Worm (Caenorhabditis elegans) whole organism, L4/young adult: ENCODE measurements around the gene K10C2.2.

Source experiments
- W03F9.2 ChIP-seq: fragments of 150-350 bp; optimal IDR thresholded peaks from 2 replicates; lab custom pipeline; 2014; ENCODE audit warnings: missing biosample characterization, missing genetic modification characterization
- dao-5 ChIP-seq: sonication (generic microtip); optimal IDR thresholded peaks from 2 replicates; lab custom pipeline; 2016; ENCODE audit warnings: missing genotype, missing genetic modification characterization, moderate library complexity, missing compliant biosample characterization
- him-1 ChIP-seq: sonication (generic microtip); optimal IDR thresholded peaks from 2 replicates; lab custom pipeline; 2016; ENCODE audit warnings: missing genotype, missing genetic modification reagents, missing genetic modification characterization, missing compliant biosample characterization

ce11 chrX:6455157-6455556 lies 21.6 kb upstream of the K10C2.2 start, which contains the start of gene nas-33:
- TF ChIP-seq W03F9.2 (tag; lab: Kevin White, UChicago) (no peak), dao-5 (tag; lab: Kevin White, UChicago) (no peak), him-1 (tag; lab: Kevin White, UChicago) (no peak)
